Fruit fly (Drosophila melanogaster) whole organism, embryonic: ENCODE measurements around the gene Spn28Db.

Experiments used
- ATbp ChIP-seq: fragments of 200-800 bp; sonication (Bioruptor generic); optimal IDR thresholded peaks from 2 replicates; lab custom pipeline; 2017; ENCODE audit warnings: missing biosample characterization, mild to moderate bottlenecking, missing genetic modification characterization, missing genetic modification reagents
- Ada2b ChIP-seq: fragments of 200-800 bp; sonication (Bioruptor generic); IDR thresholded peaks from 2 replicates; pipeline ENCODE4 v1.3.6; 2022; ENCODE audit warnings: missing biosample characterization, missing genetic modification characterization
- CG12236 ChIP-seq: fragments of 200-800 bp; sonication (Bioruptor generic); optimal IDR thresholded peaks from 2 replicates; lab custom pipeline; 2016; ENCODE audit warnings: missing biosample characterization, missing genetic modification characterization
- CG13296 ChIP-seq: fragments of 200-800 bp; sonication (Bioruptor generic); optimal IDR thresholded peaks from 3 replicates; lab custom pipeline; 2018; ENCODE audit warnings: missing biosample characterization, mild to moderate bottlenecking, missing genetic modification characterization
- CG13775 ChIP-seq: fragments of 200-800 bp; sonication (Bioruptor generic); optimal IDR thresholded peaks from 3 replicates; lab custom pipeline; 2017; ENCODE audit warnings: missing biosample characterization, mild to moderate bottlenecking, missing genetic modification characterization
- CG14667 ChIP-seq: fragments of 200-800 bp; sonication (Bioruptor generic); IDR thresholded peaks from 2 replicates; pipeline ENCODE4 v1.3.6; 2022; ENCODE audit warnings: missing biosample characterization, missing genetic modification characterization
- CG15514 ChIP-seq: fragments of 200-800 bp; sonication (Bioruptor generic); optimal IDR thresholded peaks from 3 replicates; lab custom pipeline; 2017; ENCODE audit warnings: missing biosample characterization, missing genetic modification characterization, mild to moderate bottlenecking, moderate library complexity, missing genetic modification reagents
- CG16863 ChIP-seq: fragments of 200-800 bp; sonication (Bioruptor generic); optimal IDR thresholded peaks from 3 replicates; lab custom pipeline; 2016; ENCODE audit warnings: missing biosample characterization, missing genetic modification characterization
- CG17186 ChIP-seq: fragments of 200-800 bp; sonication (Bioruptor generic); optimal IDR thresholded peaks from 3 replicates; lab custom pipeline; 2017; ENCODE audit warnings: missing biosample characterization, missing genetic modification reagents, missing genetic modification characterization
- CG17385 ChIP-seq: fragments of 200-800 bp; sonication (Bioruptor generic); optimal IDR thresholded peaks from 3 replicates; lab custom pipeline; 2018; ENCODE audit warnings: missing biosample characterization, mild to moderate bottlenecking, missing genetic modification characterization
- CG17829 ChIP-seq: fragments of 200-800 bp; optimal IDR thresholded peaks from 2 replicates; lab custom pipeline; 2019; ENCODE audit warnings: missing biosample characterization, mild to moderate bottlenecking, missing genetic modification characterization, moderate library complexity
- CG18619 ChIP-seq: fragments of 200-800 bp; sonication (Bioruptor generic); optimal IDR thresholded peaks from 3 replicates; lab custom pipeline; 2017; ENCODE audit warnings: missing biosample characterization, mild to moderate bottlenecking, missing genetic modification characterization
- CG3281 ChIP-seq: fragments of 200-800 bp; sonication (Bioruptor generic); optimal IDR thresholded peaks from 3 replicates; lab custom pipeline; 2017; ENCODE audit warnings: missing biosample characterization, mild to moderate bottlenecking, missing genetic modification characterization
- CG3847 ChIP-seq: fragments of 200-800 bp; sonication (Bioruptor generic); IDR thresholded peaks from 2 replicates; pipeline ENCODE4 v1.3.6; 2022; ENCODE audit warnings: missing biosample characterization, missing genetic modification characterization
- CG4282 ChIP-seq: fragments of 200-800 bp; sonication (Bioruptor generic); optimal IDR thresholded peaks from 2 replicates; lab custom pipeline; 2016; ENCODE audit warnings: missing biosample characterization, missing genetic modification characterization
- CG5245 ChIP-seq: fragments of 200-800 bp; sonication (Bioruptor generic); optimal IDR thresholded peaks from 3 replicates; lab custom pipeline; 2016; ENCODE audit warnings: missing biosample characterization, missing genetic modification characterization
- CG6813 ChIP-seq: fragments of 200-800 bp; sonication (Bioruptor generic); optimal IDR thresholded peaks from 2 replicates; lab custom pipeline; 2017; ENCODE audit warnings: missing biosample characterization, missing genetic modification characterization, mild to moderate bottlenecking, moderate library complexity, missing genetic modification reagents
- CoRest ChIP-seq: fragments of 200-800 bp; sonication (Bioruptor generic); optimal IDR thresholded peaks from 3 replicates; lab custom pipeline; 2018; ENCODE audit warnings: missing biosample characterization, mild to moderate bottlenecking, missing genetic modification characterization, moderate library complexity
- D19B ChIP-seq: fragments of 200-800 bp; sonication (Bioruptor generic); optimal IDR thresholded peaks from 2 replicates; lab custom pipeline; 2017; ENCODE audit warnings: missing biosample characterization, mild to moderate bottlenecking, missing genetic modification characterization
- Dip3 ChIP-seq: fragments of 200-800 bp; sonication (Bioruptor generic); optimal IDR thresholded peaks from 3 replicates; lab custom pipeline; 2016; ENCODE audit warnings: missing biosample characterization, missing genetic modification characterization
- Drgx ChIP-seq: fragments of 200-800 bp; sonication (Bioruptor generic); IDR thresholded peaks from 2 replicates; pipeline ENCODE4 v1.3.6; 2022; ENCODE audit warnings: missing biosample characterization, missing genetic modification characterization
- E2f2 ChIP-seq: fragments of 200-800 bp; sonication (Bioruptor generic); IDR thresholded peaks from 2 replicates; pipeline ENCODE4 v1.3.6; 2022; ENCODE audit warnings: missing biosample characterization, missing genetic modification characterization
- HHEX ChIP-seq: fragments of 200-800 bp; sonication (Bioruptor generic); optimal IDR thresholded peaks from 3 replicates; lab custom pipeline; 2017; ENCODE audit warnings: missing biosample characterization, mild to moderate bottlenecking, missing genetic modification characterization, missing genetic modification reagents
- HmgZ ChIP-seq: fragments of 200-800 bp; sonication (Bioruptor generic); optimal IDR thresholded peaks from 2 replicates; lab custom pipeline; 2018; ENCODE audit warnings: missing biosample characterization, mild to moderate bottlenecking, missing genetic modification characterization
- NK7.1 ChIP-seq: fragments of 200-800 bp; sonication (Bioruptor generic); optimal IDR thresholded peaks from 3 replicates; lab custom pipeline; 2016; ENCODE audit warnings: missing biosample characterization, missing genetic modification characterization
- Nf-YB ChIP-seq: fragments of 200-800 bp; sonication (Bioruptor generic); optimal IDR thresholded peaks from 3 replicates; lab custom pipeline; 2019; ENCODE audit warnings: missing biosample characterization, mild to moderate bottlenecking, missing genetic modification characterization, moderate library complexity
- Nf-YC ChIP-seq: fragments of 200-800 bp; optimal IDR thresholded peaks from 3 replicates; lab custom pipeline; 2019; ENCODE audit warnings: missing biosample characterization, mild to moderate bottlenecking, missing genetic modification characterization, moderate library complexity
- PHDP ChIP-seq: fragments of 200-800 bp; sonication (Bioruptor generic); optimal IDR thresholded peaks from 3 replicates; lab custom pipeline; 2018; ENCODE audit warnings: missing biosample characterization, mild to moderate bottlenecking, missing genetic modification characterization, moderate library complexity
- Rfx ChIP-seq: fragments of 200-800 bp; sonication (Bioruptor generic); IDR thresholded peaks from 2 replicates; pipeline ENCODE4 v1.3.6; 2022; ENCODE audit warnings: missing biosample characterization, missing genetic modification characterization
- Sin3A ChIP-seq: fragments of >200 bp; optimal IDR thresholded peaks from 2 replicates; lab custom pipeline; 2018
- Trl ChIP-seq, 3 experiments: fragments of >200 bp in 2 of 3; fragments of 200-800 bp in 1 of 3; sonication (Bioruptor generic) in 1 of 3; optimal IDR thresholded peaks; 2 replicates in 1 of 3; 3 replicates in 2 of 3; lab custom pipeline; 2016 to 2017; ENCODE audit warnings: missing biosample characterization in 1 of 3, missing genetic modification characterization in 1 of 3
- Usf ChIP-seq: fragments of 200-800 bp; sonication (Bioruptor generic); optimal IDR thresholded peaks from 2 replicates; lab custom pipeline; 2017; ENCODE audit warnings: missing genotype, missing biosample characterization, missing genetic modification characterization
- bowl ChIP-seq: fragments of 200-800 bp; sonication (Bioruptor generic); IDR thresholded peaks from 2 replicates; pipeline ENCODE4 v1.3.6; 2022; ENCODE audit warnings: missing biosample characterization, missing genetic modification characterization
- br ChIP-seq: fragments of >200 bp; optimal IDR thresholded peaks from 2 replicates; lab custom pipeline; 2017
- caup ChIP-seq: fragments of 200-800 bp; sonication (Bioruptor generic); optimal IDR thresholded peaks from 3 replicates; lab custom pipeline; 2017; ENCODE audit warnings: missing biosample characterization, mild to moderate bottlenecking, missing genetic modification characterization, moderate library complexity; ENCODE audit not compliant: severe bottlenecking
- chinmo ChIP-seq: fragments of 200-800 bp; sonication (Bioruptor generic); IDR thresholded peaks from 4 replicates; pipeline ENCODE4 v1.3.6; 2022; ENCODE audit warnings: missing biosample characterization, missing genetic modification characterization; ENCODE audit not compliant: partially characterized antibody
- dysf ChIP-seq: fragments of 200-800 bp; sonication (Bioruptor generic); IDR thresholded peaks from 3 replicates; pipeline ENCODE4 v1.3.6; 2022; ENCODE audit warnings: missing biosample characterization, missing genetic modification characterization
- fd64A ChIP-seq: fragments of 200-800 bp; sonication (Bioruptor generic); optimal IDR thresholded peaks from 3 replicates; lab custom pipeline; 2018; ENCODE audit warnings: missing biosample characterization, mild to moderate bottlenecking, missing genetic modification characterization
- fd96Cb ChIP-seq: fragments of 200-800 bp; sonication (Bioruptor generic); optimal IDR thresholded peaks from 2 replicates; lab custom pipeline; 2018; ENCODE audit warnings: missing biosample characterization, mild to moderate bottlenecking, missing genetic modification characterization, moderate library complexity
- grau ChIP-seq: fragments of 200-800 bp; optimal IDR thresholded peaks from 3 replicates; lab custom pipeline; 2019; ENCODE audit warnings: missing biosample characterization, mild to moderate bottlenecking, missing genetic modification characterization, moderate library complexity
- gro ChIP-seq: fragments of 200-800 bp; sonication (Bioruptor generic); optimal IDR thresholded peaks from 2 replicates; lab custom pipeline; 2016; ENCODE audit warnings: missing biosample characterization, missing genetic modification characterization
- lilli ChIP-seq: fragments of 200-800 bp; sonication (Bioruptor generic); optimal IDR thresholded peaks from 3 replicates; lab custom pipeline; 2016; ENCODE audit warnings: missing biosample characterization, missing genetic modification characterization
- pho ChIP-seq: fragments of 200-800 bp; sonication (Bioruptor generic); optimal IDR thresholded peaks from 2 replicates; lab custom pipeline; 2016; ENCODE audit warnings: missing biosample characterization, missing genetic modification characterization
- pzg ChIP-seq: fragments of 200-800 bp; sonication (Bioruptor generic); optimal IDR thresholded peaks from 3 replicates; lab custom pipeline; 2018; ENCODE audit warnings: missing biosample characterization, mild to moderate bottlenecking, missing genetic modification characterization, moderate library complexity
- sisA ChIP-seq: fragments of 200-800 bp; sonication (Bioruptor generic); IDR thresholded peaks from 2 replicates; pipeline ENCODE4 v1.3.6; 2022; ENCODE audit warnings: missing biosample characterization, missing genetic modification characterization
- so ChIP-seq: fragments of 200-800 bp; sonication (Bioruptor generic); IDR thresholded peaks from 3 replicates; pipeline ENCODE4 v1.3.6; 2022; ENCODE audit warnings: missing biosample characterization, missing genetic modification characterization
- ssp ChIP-seq: fragments of 200-800 bp; sonication (Bioruptor generic); IDR thresholded peaks from 2 replicates; pipeline ENCODE4 v1.3.6; 2022; ENCODE audit warnings: missing biosample characterization, missing genetic modification characterization
- tll ChIP-seq, 2 experiments: fragments of 200-800 bp in 1 of 2; fragments of >200 bp in 1 of 2; sonication (Bioruptor generic) in 1 of 2; optimal IDR thresholded peaks; 2 replicates each; lab custom pipeline; 2017 to 2019; ENCODE audit warnings: missing biosample characterization in 2 of 2, missing genetic modification characterization in 2 of 2, mild to moderate bottlenecking in 1 of 2, moderate library complexity in 1 of 2
- zfh2 ChIP-seq: fragments of 200-800 bp; sonication (Bioruptor generic); optimal IDR thresholded peaks from 2 replicates; lab custom pipeline; 2016; ENCODE audit warnings: missing biosample characterization, missing genetic modification characterization

Gene Spn28Db

DNA sequence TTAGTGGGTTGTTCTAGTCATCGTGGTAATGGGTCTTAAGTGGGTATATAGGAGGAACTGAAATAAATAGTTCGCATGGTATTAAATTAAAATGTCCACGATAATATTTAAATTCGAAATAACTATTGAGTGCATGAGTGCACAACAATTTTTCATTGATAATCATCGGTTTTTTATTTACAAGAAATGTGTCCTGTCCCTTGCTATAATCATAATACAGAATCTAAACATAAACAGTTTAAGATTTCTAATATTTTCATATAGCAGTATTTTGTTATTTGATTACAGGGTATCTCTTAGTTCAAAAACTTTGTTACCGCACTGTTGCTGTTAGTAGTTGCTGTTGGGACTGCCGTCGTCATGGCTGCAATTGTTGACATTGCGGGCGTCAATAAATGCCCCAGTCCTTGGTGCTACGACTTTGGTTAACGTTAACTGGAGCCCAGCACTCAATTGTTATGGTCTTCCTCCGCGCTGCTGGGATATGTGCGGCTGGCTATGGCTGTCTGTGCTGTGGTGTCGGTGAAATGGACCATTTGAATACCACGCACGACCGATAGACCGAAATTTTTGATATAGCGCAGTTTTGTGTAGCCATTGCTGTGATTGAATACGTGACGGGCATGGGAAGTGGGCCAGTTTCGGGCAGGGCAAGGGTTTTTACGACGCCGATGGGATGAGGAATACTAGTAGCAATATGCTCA, 18.5 kb downstream of the Spn28Db start (continued):
- TF ChIP-seq pzg (GFP tag; lab: Kevin White, UChicago) (no peak), CG14667 (GFP tag; lab: Robert Waterston, UW) (0 out of 2 replicates have a peak, but pooled peaks have one; percentile 23), pho (GFP tag; lab: Kevin White, UChicago) (peak; percentile 33), CG6813 (peak; percentile 28), grau (tag; lab: Kevin White, UChicago) (peak; percentile 77), caup (GFP tag; lab: Kevin White, UChicago) (peak; percentile 58), Trl (optimal IDR thresholded peaks at IDR 0.05; lab: Kevin White, UChicago) (no peak), Trl (GFP tag; optimal IDR thresholded peaks at IDR 0.05; lab: Kevin White, UChicago) (no peak), fd64A (no peak), sisA (GFP tag; lab: Robert Waterston, UW) (peak; percentile 24; the same call in 1 of the 2 replicates), CG4282 (GFP tag; lab: Kevin White, UChicago) (no peak), CG17186 (GFP tag; lab: Kevin White, UChicago) (no peak), CG15514 (GFP tag; lab: Kevin White, UChicago) (peak; percentile 41), Sin3A (no peak), CoRest (tag; lab: Kevin White, UChicago) (peak; percentile 71), CG13775 (GFP tag; lab: Kevin White, UChicago) (peak; percentile 15), Dip3 (GFP tag; lab: Kevin White, UChicago) (no peak), CG5245 (GFP tag; lab: Kevin White, UChicago) (no peak), Rfx (GFP tag; lab: Robert Waterston, UW) (peak; percentile 27; the same call in 1 of the 2 replicates), zfh2 (peak; percentile 21), ssp (GFP tag; lab: Robert Waterston, UW) (peak; percentile 9; the same call in 1 of the 2 replicates), chinmo (GFP tag; lab: Robert Waterston, UW) (0 out of 4 replicates have a peak, but pooled peaks have one; percentile 34), so (GFP tag; lab: Robert Waterston, UW) (no peak), PHDP (tag; lab: Kevin White, UChicago) (peak; percentile 51), ATbp (GFP tag; lab: Kevin White, UChicago) (no peak), Nf-YC (tag; lab: Kevin White, UChicago) (peak; percentile 4), CG17385 (GFP tag; lab: Kevin White, UChicago) (peak; percentile 40), gro (peak; percentile 58), E2f2 (GFP tag; lab: Robert Waterston, UW) (peak; percentile 11; the same call in 1 of the 2 replicates), CG16863 (GFP tag; lab: Kevin White, UChicago) (no peak), br (lab: Kevin White, UChicago) (no peak), HmgZ (tag; lab: Kevin White, UChicago) (peak; percentile 17), CG13296 (GFP tag; lab: Kevin White, UChicago) (peak; percentile 34), CG18619 (peak; percentile 54), CG3281 (peak; percentile 67), Usf (peak; percentile 8), Drgx (GFP tag; lab: Robert Waterston, UW) (no peak), Nf-YB (peak; percentile 8), fd96Cb (tag; lab: Kevin White, UChicago) (peak; percentile 48), NK7.1 (GFP tag; lab: Kevin White, UChicago) (no peak), lilli (GFP tag; lab: Kevin White, UChicago) (peak; percentile 58), Ada2b (GFP tag; lab: Robert Waterston, UW) (peak; percentile 14; the same call in 1 of the 2 replicates), tll (GFP tag; optimal IDR thresholded peaks at IDR 0.05; lab: Kevin White, UChicago) (no peak), bowl (GFP tag; lab: Robert Waterston, UW) (no peak), CG12236 (GFP tag; lab: Kevin White, UChicago) (no peak), HHEX (peak; percentile 31), CG17829 (peak; percentile 17), dysf (peak; percentile 72; the same call in 2 of the 3 replicates), CG3847 (GFP tag; lab: Robert Waterston, UW) (0 out of 2 replicates have a peak, but pooled peaks have one; percentile 22), D19B (GFP tag; lab: Kevin White, UChicago) (peak; percentile 77)
